Worm (Caenorhabditis elegans): ENCODE measurements around the gene F55D10.4.

The F55D10.4 gene

DNA sequence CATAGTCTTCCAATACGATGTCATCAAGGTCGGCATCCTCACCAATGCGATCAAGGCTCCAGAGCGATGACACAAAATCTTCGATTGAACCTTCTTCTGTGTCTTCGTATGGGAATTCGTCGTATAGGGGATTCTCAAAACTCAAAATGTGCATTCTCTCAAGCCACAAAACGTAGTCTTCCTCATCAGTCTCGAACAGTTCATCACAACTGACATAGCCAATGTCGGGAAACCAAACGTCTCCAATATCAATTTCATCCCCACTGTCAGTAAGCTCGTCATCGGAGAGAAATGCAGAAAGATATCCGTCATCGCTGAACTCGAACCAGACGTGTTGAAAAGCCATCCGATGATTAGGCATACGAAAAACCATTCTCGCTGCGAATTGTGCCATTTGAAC lies 34.3 kb upstream of the F55D10.4 start, which contains the start of gene C39E6.2:
TSS of gene C39E6.2 (minus strand) at position 394 of the 400 bp plus-strand sequence.
- TF ChIP-seq sea-2 (GFP tag; optimal IDR thresholded peaks at IDR 0.05) = no peak
- no peak for TF ChIP-seq ZK546.5 (tag; optimal IDR thresholded peaks at IDR 0.05)
- no peak for TF ChIP-seq ceh-16 (tag; optimal IDR thresholded peaks at IDR 0.05)
- no peak for TF ChIP-seq ama-1 (optimal IDR thresholded peaks at IDR 0.05)
- TF ChIP-seq fkh-2 (tag; optimal IDR thresholded peaks at IDR 0.05) = no peak
- no peak for TF ChIP-seq lin-39 (tag; optimal IDR thresholded peaks at IDR 0.05)
- no peak for TF ChIP-seq elt-2 (tag; optimal IDR thresholded peaks at IDR 0.05)
- no peak for TF ChIP-seq aly-2 (tag; optimal IDR thresholded peaks at IDR 0.05)
- no peak for TF ChIP-seq jun-1 (tag; optimal IDR thresholded peaks at IDR 0.05)
- no peak for TF ChIP-seq mdl-1 (tag; optimal IDR thresholded peaks at IDR 0.05)
- TF ChIP-seq pha-4 (tag; optimal IDR thresholded peaks at IDR 0.05) = no peak
- TF ChIP-seq hmg-11 (tag; optimal IDR thresholded peaks at IDR 0.05) = no peak
- TF ChIP-seq nhr-25 (tag; optimal IDR thresholded peaks at IDR 0.05) = no peak
- TF ChIP-seq R02D3.7 (tag; optimal IDR thresholded peaks at IDR 0.05) = no peak
- no peak for TF ChIP-seq nhr-23 (tag; optimal IDR thresholded peaks at IDR 0.05)
- TF ChIP-seq elt-1 (tag; optimal IDR thresholded peaks at IDR 0.05) = no peak
- no peak for TF ChIP-seq nfya-1 (tag; optimal IDR thresholded peaks at IDR 0.05; ENCODE audit: insufficient read depth)
- no peak for TF ChIP-seq egl-5 (tag; optimal IDR thresholded peaks at IDR 0.05)
- no peak for TF ChIP-seq mml-1 (tag; optimal IDR thresholded peaks at IDR 0.05)
- no peak for TF ChIP-seq snpc-4 (tag; optimal IDR thresholded peaks at IDR 0.05)

DNA sequence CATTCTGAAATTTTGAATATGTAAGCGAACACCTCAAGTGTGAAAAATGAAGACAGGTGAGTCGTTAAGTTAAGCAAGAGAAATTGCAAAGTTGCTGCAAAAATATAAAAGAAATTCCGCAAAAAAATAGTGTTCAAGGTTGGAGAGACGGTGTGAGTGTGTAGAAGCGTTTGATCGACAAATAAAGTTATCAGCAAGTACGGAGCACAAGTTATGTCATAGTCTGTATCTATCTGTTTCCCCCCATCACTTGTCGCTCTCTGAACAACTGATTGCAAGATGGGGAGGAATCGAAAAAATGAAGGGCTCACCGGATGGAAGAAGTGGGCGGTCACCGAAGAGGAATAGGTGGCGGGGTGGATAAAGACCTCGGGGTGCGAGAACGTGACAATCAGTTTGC lies 28.6 kb upstream of the F55D10.4 start, which contains the start of gene lon-2:
TSS of gene lon-2 (minus strand) at position 4 of the 400 bp plus-strand sequence.
- TF ChIP-seq pqm-1 (tag; optimal IDR thresholded peaks at IDR 0.05) = peak; percentile 49
- TF ChIP-seq elt-1 (tag; optimal IDR thresholded peaks at IDR 0.05) = no peak
- no peak for TF ChIP-seq ceh-82 (tag; optimal IDR thresholded peaks at IDR 0.05)
- no peak for TF ChIP-seq elt-3 (tag; optimal IDR thresholded peaks at IDR 0.05)
- TF ChIP-seq elt-2 (tag; optimal IDR thresholded peaks at IDR 0.05) = peak; percentile 52

DNA sequence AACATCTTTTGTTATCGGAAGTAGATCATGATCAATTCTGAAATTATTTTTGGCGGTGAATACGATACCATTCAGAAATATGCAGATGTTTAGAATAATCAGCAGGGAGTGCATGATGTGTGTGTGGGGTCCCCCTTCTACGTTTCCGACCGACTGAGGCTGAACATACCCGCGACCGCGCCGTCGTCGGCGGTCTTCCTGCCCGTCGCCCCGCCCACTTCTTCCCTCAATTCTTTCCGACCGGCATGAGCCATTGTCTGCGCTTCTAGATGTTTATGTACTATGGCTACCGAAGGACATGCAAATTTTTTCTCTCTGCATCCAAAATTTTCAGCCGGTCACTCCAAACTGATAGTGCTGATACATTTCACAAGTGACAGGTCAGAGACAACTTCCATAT lies 23.6 kb upstream of the F55D10.4 start:
- TF ChIP-seq hmg-11 (tag; optimal IDR thresholded peaks at IDR 0.05) (peak; percentile 2), tbx-2 (tag; optimal IDR thresholded peaks at IDR 0.05) (no peak), lin-39 (tag; optimal IDR thresholded peaks at IDR 0.05) (peak; percentile 37), fos-1 (tag; optimal IDR thresholded peaks at IDR 0.05) (no peak), skn-1 (tag; optimal IDR thresholded peaks at IDR 0.05) (no peak), ama-1 (optimal IDR thresholded peaks at IDR 0.05) (no peak), eor-1 (tag; optimal IDR thresholded peaks at IDR 0.05) (no peak), unc-39 (tag; optimal IDR thresholded peaks at IDR 0.05) (no peak)

DNA sequence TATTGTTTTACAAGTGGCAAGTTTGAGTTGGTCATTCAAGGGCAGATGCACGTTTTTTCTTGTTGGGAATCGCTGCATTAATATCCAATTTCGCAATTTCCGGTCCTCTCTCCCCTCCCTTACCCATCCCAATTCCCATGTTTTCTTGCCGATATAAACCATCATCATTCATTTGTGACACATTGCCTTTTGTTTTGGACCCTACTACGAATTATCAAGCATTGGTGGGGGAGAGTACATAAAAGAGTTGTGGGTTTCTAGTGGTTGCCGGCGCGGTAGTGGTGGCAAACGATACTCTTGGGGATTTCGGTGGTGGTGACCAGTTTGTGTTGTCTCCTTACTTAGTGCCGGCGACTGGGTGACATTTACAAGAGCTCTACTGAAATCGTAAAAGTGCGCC lies 21.8 kb upstream of the F55D10.4 start:
- peak; percentile 32 for TF ChIP-seq lin-39 (tag; optimal IDR thresholded peaks at IDR 0.05)
- TF ChIP-seq nhr-67 (tag; optimal IDR thresholded peaks at IDR 0.05) = no peak

DNA sequence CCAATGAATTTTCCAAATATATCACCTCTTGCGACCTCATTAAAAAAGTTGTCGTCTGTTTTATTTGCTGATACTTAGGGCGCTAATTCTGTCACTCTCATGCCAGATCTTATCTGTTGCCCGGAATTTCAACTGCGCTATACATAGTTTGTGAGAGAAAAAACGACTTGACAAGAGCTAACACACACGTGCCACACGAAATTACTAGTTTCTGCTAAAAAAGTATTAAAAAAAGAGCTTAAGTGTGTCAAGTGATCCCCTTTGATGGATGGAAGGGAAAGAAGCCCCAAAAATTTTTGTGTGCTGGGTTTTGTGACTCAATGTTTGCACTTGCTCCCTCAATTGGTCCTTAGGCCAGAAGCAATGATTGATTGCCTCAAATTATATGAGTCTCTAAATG lies 20.2 kb upstream of the F55D10.4 start:
- TF ChIP-seq eor-1 (tag; optimal IDR thresholded peaks at IDR 0.05) (no peak), mdl-1 (tag; optimal IDR thresholded peaks at IDR 0.05) (peak; percentile 5)

DNA sequence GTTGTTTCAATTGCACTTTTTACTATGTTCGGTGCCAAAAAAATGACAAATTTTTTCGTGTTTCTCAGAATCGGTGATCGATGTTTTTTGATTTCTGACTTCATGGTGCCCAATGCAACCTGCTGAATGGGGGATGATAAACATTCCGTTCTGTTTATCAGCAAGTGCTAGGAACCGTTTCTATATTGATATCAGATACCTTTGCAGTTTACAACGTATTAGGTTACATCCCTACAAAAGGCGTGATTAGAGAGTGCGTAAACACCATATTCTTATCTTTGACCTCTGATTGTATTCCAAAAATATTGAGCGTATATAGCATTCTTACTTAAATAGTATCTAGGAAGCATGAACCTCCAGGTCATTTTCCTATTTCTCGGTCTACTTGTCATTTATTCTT lies 12.3 kb upstream of the F55D10.4 start, which contains the start of gene aman-1:
TSS of gene aman-1 (plus strand) at position 344 of the 400 bp plus-strand sequence.
- TF ChIP-seq nhr-76 (tag; optimal IDR thresholded peaks at IDR 0.05) (no peak), unc-62 (GFP tag; optimal IDR thresholded peaks at IDR 0.05) (no peak), jun-1 (tag; optimal IDR thresholded peaks at IDR 0.05) (no peak), daf-12 (tag; optimal IDR thresholded peaks at IDR 0.05) (no peak), nfya-1 (tag; optimal IDR thresholded peaks at IDR 0.05; ENCODE audit: insufficient read depth) (no peak), nhr-12 (tag; optimal IDR thresholded peaks at IDR 0.05) (no peak), mml-1 (tag; optimal IDR thresholded peaks at IDR 0.05) (no peak), lin-39 (tag; optimal IDR thresholded peaks at IDR 0.05) (no peak), sea-2 (GFP tag; optimal IDR thresholded peaks at IDR 0.05) (no peak), ceh-28 (tag; optimal IDR thresholded peaks at IDR 0.05) (no peak), hmg-11 (tag; optimal IDR thresholded peaks at IDR 0.05) (no peak), R02D3.7 (tag; optimal IDR thresholded peaks at IDR 0.05) (no peak), ZK546.5 (tag; optimal IDR thresholded peaks at IDR 0.05) (no peak), tbx-2 (tag; optimal IDR thresholded peaks at IDR 0.05) (no peak), ama-1 (optimal IDR thresholded peaks at IDR 0.05) (no peak), fos-1 (tag; optimal IDR thresholded peaks at IDR 0.05) (no peak), egl-5 (tag; optimal IDR thresholded peaks at IDR 0.05) (no peak), ztf-11 (tag; optimal IDR thresholded peaks at IDR 0.05) (no peak), fkh-2 (tag; optimal IDR thresholded peaks at IDR 0.05) (no peak)

All from whole organism, L3 larva.